Fruit fly (Drosophila melanogaster) S2 (cell line): ENCODE results near the gene CG4907.

Experiments
- CG8478 ChIP-seq: fragments of >200 bp; optimal IDR thresholded peaks from 2 replicates; lab custom pipeline; 2018
- CTCF ChIP-seq, 2 experiments: fragments of >200 bp; optimal IDR thresholded peaks; 2 replicates each; lab custom pipeline; 2018

DNA sequence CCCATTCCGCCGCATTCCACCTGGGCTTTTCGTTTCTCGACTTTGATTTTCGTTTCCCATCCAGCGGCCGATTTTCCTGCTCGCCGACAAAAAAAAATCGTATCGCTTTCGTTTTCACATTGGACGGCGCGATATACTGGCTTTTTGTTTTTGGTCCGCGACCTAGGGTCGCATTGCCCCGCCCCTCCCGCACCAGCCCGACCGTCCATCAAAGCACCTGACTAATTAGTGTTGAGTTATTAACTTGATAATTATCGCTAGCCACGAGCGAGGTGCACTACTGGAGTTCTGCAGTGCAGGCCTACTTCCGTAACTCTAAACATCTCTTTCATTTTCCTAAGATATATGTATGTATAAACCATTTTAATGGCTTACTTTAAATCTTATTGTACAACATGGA lies 41.1 kb upstream of the CG4907 start:
- TF ChIP-seq CTCF (optimal IDR thresholded peaks at IDR 0.05; lab: Kevin White, UChicago) (no peak), CG8478 (lab: Kevin White, UChicago) (no peak)
